ENCODE assay signal across 1 fruit fly cellular context in genomic region chr3L:4363887-4364794, dm6.
TF ChIP-seq lines count a peak whose summit lies in the region.

Gene Cip4 (minus strand): TSS chr3L:4364102.
Gene mRpS6 (plus strand): TSS chr3L:4364550.

TF ChIP-seq in whole organism, embryonic, 481 proteins besides CTCF, POLR2A, EP300 and RAD21 (continued from another document and continues in another):
- TF ChIP-seq CG18619 (GFP tag; optimal IDR thresholded peaks at IDR 0.05; lab: Kevin White, UChicago) (peak; percentile 80), kay (GFP tag; optimal IDR thresholded peaks at IDR 0.05; lab: Kevin White, UChicago) (peak; percentile 65), Asciz (GFP tag; optimal IDR thresholded peaks at IDR 0.05; lab: Kevin White, UChicago) (peak; percentile 47), dysf (GFP tag; IDR thresholded peaks at IDR 0.05; lab: Robert Waterston, UW) (peak; percentile 77), wdn (GFP tag; IDR thresholded peaks at IDR 0.05; lab: Robert Waterston, UW) (peak; percentile 74), Fer3 (tag; optimal IDR thresholded peaks at IDR 0.05; lab: Kevin White, UChicago) (no peak), CG9215 (GFP tag; IDR thresholded peaks at IDR 0.05; lab: Robert Waterston, UW) (no peak), h (optimal IDR thresholded peaks at IDR 0.05; lab: Kevin White, UChicago) (no peak), B-H2 (GFP tag; optimal IDR thresholded peaks at IDR 0.05; lab: Kevin White, UChicago) (peak; percentile 85), CG2129 (GFP tag; IDR thresholded peaks at IDR 0.05; lab: Robert Waterston, UW; ENCODE audit: partially characterized antibody) (no peak), ind (GFP tag; optimal IDR thresholded peaks at IDR 0.05; lab: Kevin White, UChicago) (no peak), inv (GFP tag; IDR thresholded peaks at IDR 0.05; lab: Robert Waterston, UW; ENCODE audit: partially characterized antibody) (no peak), pho (GFP tag; optimal IDR thresholded peaks at IDR 0.05; lab: Kevin White, UChicago) (peak; percentile 45), CG7271 (tag; optimal IDR thresholded peaks at IDR 0.05; lab: Kevin White, UChicago) (no peak), ato (GFP tag; IDR thresholded peaks at IDR 0.05; lab: Robert Waterston, UW; ENCODE audit: partially characterized antibody) (0 out of 2 replicates have a peak, but pooled peaks have one; percentile 19), YL-1 (GFP tag; optimal IDR thresholded peaks at IDR 0.05; lab: Kevin White, UChicago) (peak; percentile 61), CG4707 (GFP tag; optimal IDR thresholded peaks at IDR 0.05; lab: Kevin White, UChicago) (no peak), Hr78 (GFP tag; optimal IDR thresholded peaks at IDR 0.05; lab: Kevin White, UChicago) (peak in 1 of 2 experiments; percentile 46), Nf-YA (GFP tag; IDR thresholded peaks at IDR 0.05; lab: Robert Waterston, UW) (0 out of 2 replicates have a peak, but pooled peaks have one; percentile 5), tap (tag; optimal IDR thresholded peaks at IDR 0.05; lab: Kevin White, UChicago) (peak; percentile 71), CG6683 (GFP tag; optimal IDR thresholded peaks at IDR 0.05; lab: Kevin White, UChicago) (peak; percentile 48), CG3407 (GFP tag; optimal IDR thresholded peaks at IDR 0.05; lab: Kevin White, UChicago) (peak; percentile 51), sqz (GFP tag; optimal IDR thresholded peaks at IDR 0.05; lab: Kevin White, UChicago) (peak; percentile 36), klu (GFP tag; IDR thresholded peaks at IDR 0.05; lab: Robert Waterston, UW) (peak; percentile 59; the same call in 1 of the 2 replicates), en (GFP tag; optimal IDR thresholded peaks at IDR 0.05; lab: Kevin White, UChicago) (no peak), emc (GFP tag; optimal IDR thresholded peaks at IDR 0.05; lab: Kevin White, UChicago) (no peak), eyg (GFP tag; optimal IDR thresholded peaks at IDR 0.05; lab: Kevin White, UChicago) (no peak), twi (tag; optimal IDR thresholded peaks at IDR 0.05; lab: Kevin White, UChicago) (peak; percentile 73), CG15479 (GFP tag; optimal IDR thresholded peaks at IDR 0.05; lab: Kevin White, UChicago) (peak; percentile 51), CG6765 (GFP tag; optimal IDR thresholded peaks at IDR 0.05; lab: Kevin White, UChicago) (peak; percentile 48), CG1603 (tag; optimal IDR thresholded peaks at IDR 0.05; lab: Kevin White, UChicago) (peak; percentile 32), Chrac-16 (GFP tag; optimal IDR thresholded peaks at IDR 0.05; lab: Kevin White, UChicago) (peak; percentile 82), CG14667 (GFP tag; IDR thresholded peaks at IDR 0.05; lab: Robert Waterston, UW) (no peak), CG4820 (GFP tag; optimal IDR thresholded peaks at IDR 0.05; lab: Kevin White, UChicago) (no peak), ap (GFP tag; IDR thresholded peaks at IDR 0.05; lab: Robert Waterston, UW) (peak; percentile 83), Camta (GFP tag; optimal IDR thresholded peaks at IDR 0.05; lab: Kevin White, UChicago) (no peak), CG15601 (tag; optimal IDR thresholded peaks at IDR 0.05; lab: Kevin White, UChicago) (peak; percentile 81), croc (GFP tag; conservative IDR thresholded peaks at IDR 0.05; lab: Robert Waterston, UW) (0 out of 3 replicates have a peak, but pooled peaks have one; percentile 18), bigmax (GFP tag; optimal IDR thresholded peaks at IDR 0.05; lab: Kevin White, UChicago) (no peak), D19A (tag; optimal IDR thresholded peaks at IDR 0.05; lab: Kevin White, UChicago) (no peak), lilli (GFP tag; optimal IDR thresholded peaks at IDR 0.05; lab: Kevin White, UChicago) (peak; percentile 84), CG4282 (GFP tag; optimal IDR thresholded peaks at IDR 0.05; lab: Kevin White, UChicago) (peak; percentile 79), Sin3A (optimal IDR thresholded peaks at IDR 0.05; lab: Kevin White, UChicago) (no peak), Dfd (GFP tag; optimal IDR thresholded peaks at IDR 0.05; lab: Kevin White, UChicago) (no peak), Blimp-1 (GFP tag; optimal IDR thresholded peaks at IDR 0.05; lab: Kevin White, UChicago) (no peak), Lhr (GFP tag; optimal IDR thresholded peaks at IDR 0.05; lab: Kevin White, UChicago) (peak; percentile 48), pfk (GFP tag; optimal IDR thresholded peaks at IDR 0.05; lab: Kevin White, UChicago) (no peak), Atf3 (GFP tag; optimal IDR thresholded peaks at IDR 0.05; lab: Kevin White, UChicago) (peak; percentile 20), CG3995 (GFP tag; optimal IDR thresholded peaks at IDR 0.05; lab: Kevin White, UChicago) (no peak), Spps (tag; optimal IDR thresholded peaks at IDR 0.05; lab: Kevin White, UChicago) (peak; percentile 51), Poxn (GFP tag; IDR thresholded peaks at IDR 0.05; lab: Robert Waterston, UW) (peak; percentile 75; the same call in 1 of the 2 replicates), CG12236 (GFP tag; optimal IDR thresholded peaks at IDR 0.05; lab: Kevin White, UChicago) (no peak), unc-4 (GFP tag; IDR thresholded peaks at IDR 0.05; lab: Robert Waterston, UW; ENCODE audit: partially characterized antibody) (no peak), CG8765 (GFP tag; IDR thresholded peaks at IDR 0.05; lab: Robert Waterston, UW) (peak; percentile 66), Abd-B (GFP tag; optimal IDR thresholded peaks at IDR 0.05; lab: Kevin White, UChicago) (peak; percentile 88), CG10274 (GFP tag; optimal IDR thresholded peaks at IDR 0.05; lab: Kevin White, UChicago) (no peak), CG17328 (GFP tag; IDR thresholded peaks at IDR 0.05; lab: Robert Waterston, UW) (peak; percentile 86), CG17802 (tag; optimal IDR thresholded peaks at IDR 0.05; lab: Kevin White, UChicago) (no peak), tgo (GFP tag; IDR thresholded peaks at IDR 0.05; lab: Robert Waterston, UW) (peak; percentile 67), gce (GFP tag; IDR thresholded peaks at IDR 0.05; lab: Robert Waterston, UW) (0 out of 3 replicates have a peak, but pooled peaks have one; percentile 48), Nf-YB (GFP tag; optimal IDR thresholded peaks at IDR 0.05; lab: Kevin White, UChicago) (peak; percentile 51), fru (optimal IDR thresholded peaks at IDR 0.05; lab: Kevin White, UChicago) (no peak), CG15514 (GFP tag; optimal IDR thresholded peaks at IDR 0.05; lab: Kevin White, UChicago) (peak; percentile 39), gcm (GFP tag; optimal IDR thresholded peaks at IDR 0.05; lab: Kevin White, UChicago) (peak; percentile 79), Bgb (GFP tag; IDR thresholded peaks at IDR 0.05; lab: Robert Waterston, UW; ENCODE audit: partially characterized antibody) (peak; percentile 44; the same call in 1 of the 2 replicates), CG14710 (tag; optimal IDR thresholded peaks at IDR 0.05; lab: Kevin White, UChicago) (peak; percentile 51), Mrtf (GFP tag; IDR thresholded peaks at IDR 0.05; lab: Robert Waterston, UW) (peak; percentile 77; the same call in 2 of the 3 replicates), Hsf (GFP tag; optimal IDR thresholded peaks at IDR 0.05; lab: Kevin White, UChicago) (peak; percentile 72), CG10959 (GFP tag; IDR thresholded peaks at IDR 0.05; lab: Robert Waterston, UW) (no peak), CG6854 (GFP tag; optimal IDR thresholded peaks at IDR 0.05; lab: Kevin White, UChicago) (no peak), Vsx1 (GFP tag; optimal IDR thresholded peaks at IDR 0.05; lab: Kevin White, UChicago) (peak; percentile 25), CG18262 (tag; optimal IDR thresholded peaks at IDR 0.05; lab: Kevin White, UChicago) (peak; percentile 71), CG2202 (tag; optimal IDR thresholded peaks at IDR 0.05; lab: Kevin White, UChicago) (peak; percentile 18), gro (GFP tag; optimal IDR thresholded peaks at IDR 0.05; lab: Kevin White, UChicago) (peak; percentile 59), zen (tag; optimal IDR thresholded peaks at IDR 0.05; lab: Kevin White, UChicago) (no peak), CG16815 (GFP tag; optimal IDR thresholded peaks at IDR 0.05; lab: Kevin White, UChicago) (peak; percentile 75), Ssrp (tag; optimal IDR thresholded peaks at IDR 0.05; lab: Kevin White, UChicago) (peak; percentile 79), CG1529 (GFP tag; optimal IDR thresholded peaks at IDR 0.05; lab: Kevin White, UChicago) (peak; percentile 56), Oli (tag; optimal IDR thresholded peaks at IDR 0.05; lab: Kevin White, UChicago) (peak; percentile 77), CG16779 (GFP tag; IDR thresholded peaks at IDR 0.05; lab: Robert Waterston, UW) (peak; percentile 58; the same call in 1 of the 2 replicates), stc (GFP tag; IDR thresholded peaks at IDR 0.05; lab: Robert Waterston, UW) (peak; percentile 71), Doc2 (GFP tag; IDR thresholded peaks at IDR 0.05; lab: Robert Waterston, UW) (no peak), CG7786 (GFP tag; optimal IDR thresholded peaks at IDR 0.05; lab: Kevin White, UChicago) (no peak), CG7745 (tag; optimal IDR thresholded peaks at IDR 0.05; lab: Kevin White, UChicago) (no peak), CG9437 (GFP tag; optimal IDR thresholded peaks at IDR 0.05; lab: Kevin White, UChicago) (peak; percentile 71), B-H1 (GFP tag; IDR thresholded peaks at IDR 0.05; lab: Robert Waterston, UW) (no peak), CG10431 (GFP tag; optimal IDR thresholded peaks at IDR 0.05; lab: Kevin White, UChicago) (peak; percentile 53), CG4328 (GFP tag; optimal IDR thresholded peaks at IDR 0.05; lab: Kevin White, UChicago) (no peak), CG17385 (GFP tag; optimal IDR thresholded peaks at IDR 0.05; lab: Kevin White, UChicago) (peak; percentile 82), CG11093 (GFP tag; IDR thresholded peaks at IDR 0.05; lab: Robert Waterston, UW) (no peak), org-1 (GFP tag; optimal IDR thresholded peaks at IDR 0.05; lab: Kevin White, UChicago) (peak; percentile 50), Dip2 (GFP tag; IDR thresholded peaks at IDR 0.05; lab: Robert Waterston, UW) (no peak), CG14050 (GFP tag; IDR thresholded peaks at IDR 0.05; lab: Robert Waterston, UW) (peak; percentile 86), CG2889 (GFP tag; IDR thresholded peaks at IDR 0.05; lab: Robert Waterston, UW) (peak; percentile 83), Rfx (GFP tag; IDR thresholded peaks at IDR 0.05; lab: Robert Waterston, UW) (peak; percentile 83), CG11085 (GFP tag; IDR thresholded peaks at IDR 0.05; lab: Robert Waterston, UW) (peak; percentile 66), vvl (GFP tag; IDR thresholded peaks at IDR 0.05; lab: Robert Waterston, UW) (peak; percentile 82), Dad (GFP tag; optimal IDR thresholded peaks at IDR 0.05; lab: Kevin White, UChicago) (no peak), D19B (GFP tag; optimal IDR thresholded peaks at IDR 0.05; lab: Kevin White, UChicago) (peak; percentile 33), HLH54F (GFP tag; optimal IDR thresholded peaks at IDR 0.05; lab: Kevin White, UChicago) (peak; percentile 39), CG12744 (GFP tag; optimal IDR thresholded peaks at IDR 0.05; lab: Kevin White, UChicago) (peak; percentile 47), CG4854 (GFP tag; optimal IDR thresholded peaks at IDR 0.05; lab: Kevin White, UChicago) (no peak), CG15696 (tag; optimal IDR thresholded peaks at IDR 0.05; lab: Kevin White, UChicago) (no peak), hbn (GFP tag; IDR thresholded peaks at IDR 0.05; lab: Robert Waterston, UW; ENCODE audit: partially characterized antibody) (no peak), Antp (GFP tag; optimal IDR thresholded peaks at IDR 0.05; lab: Kevin White, UChicago) (no peak), HHEX (GFP tag; optimal IDR thresholded peaks at IDR 0.05; lab: Kevin White, UChicago) (no peak), CG7963 (GFP tag; IDR thresholded peaks at IDR 0.05; lab: Robert Waterston, UW; ENCODE audit: partially characterized antibody) (0 out of 3 replicates have a peak, but pooled peaks have one; percentile 34), CG17912 (GFP tag; optimal IDR thresholded peaks at IDR 0.05; lab: Kevin White, UChicago) (no peak), ERR (GFP tag; optimal IDR thresholded peaks at IDR 0.05; lab: Kevin White, UChicago) (no peak), seq (GFP tag; IDR thresholded peaks at IDR 0.05; lab: Robert Waterston, UW) (peak; percentile 83), Mad (GFP tag; optimal IDR thresholded peaks at IDR 0.05; lab: Kevin White, UChicago) (peak; percentile 35), CG1647 (GFP tag; optimal IDR thresholded peaks at IDR 0.05; lab: Kevin White, UChicago) (peak; percentile 38), Trl (optimal IDR thresholded peaks at IDR 0.05; lab: Kevin White, UChicago) (no peak), Trl (GFP tag; optimal IDR thresholded peaks at IDR 0.05; lab: Kevin White, UChicago) (peak; percentile 46), CG3838 (GFP tag; optimal IDR thresholded peaks at IDR 0.05; lab: Kevin White, UChicago) (peak; percentile 25), CG12219 (GFP tag; optimal IDR thresholded peaks at IDR 0.05; lab: Kevin White, UChicago) (peak; percentile 50), grn (GFP tag; optimal IDR thresholded peaks at IDR 0.05; lab: Kevin White, UChicago) (no peak), Hmr (GFP tag; optimal IDR thresholded peaks at IDR 0.05; lab: Kevin White, UChicago) (peak; percentile 87), scrt (GFP tag; optimal IDR thresholded peaks at IDR 0.05; lab: Kevin White, UChicago) (no peak), hb (GFP tag; IDR thresholded peaks at IDR 0.05; lab: Robert Waterston, UW; ENCODE audit: partially characterized antibody) (no peak), vnd (GFP tag; IDR thresholded peaks at IDR 0.05; lab: Robert Waterston, UW; ENCODE audit: partially characterized antibody) (no peak), bbx (GFP tag; IDR thresholded peaks at IDR 0.05; lab: Robert Waterston, UW; ENCODE audit: partially characterized antibody) (peak; percentile 42), sna (GFP tag; IDR thresholded peaks at IDR 0.05; lab: Robert Waterston, UW; ENCODE audit: partially characterized antibody) (no peak), Ets65A (GFP tag; lab: Kevin White, UChicago) (peak; percentile 91), Hand (GFP tag; optimal IDR thresholded peaks at IDR 0.05; lab: Kevin White, UChicago) (peak; percentile 49), CG2120 (GFP tag; optimal IDR thresholded peaks at IDR 0.05; lab: Kevin White, UChicago) (peak; percentile 84), nerfin-2 (GFP tag; IDR thresholded peaks at IDR 0.05; lab: Robert Waterston, UW; ENCODE audit: partially characterized antibody) (no peak), dati (GFP tag; IDR thresholded peaks at IDR 0.05; lab: Robert Waterston, UW) (peak; percentile 57), CG2875 (GFP tag; optimal IDR thresholded peaks at IDR 0.05; lab: Kevin White, UChicago) (peak; percentile 34), CG11723 (GFP tag; optimal IDR thresholded peaks at IDR 0.05; lab: Kevin White, UChicago) (peak; percentile 33)
